Fruit fly (Drosophila melanogaster) whole organism, prepupa: Measurements from ENCODE around the gene CG11698.

ENCODE experiments used
- CG10631 ChIP-seq: fragments of 200-800 bp; sonication (Bioruptor generic); optimal IDR thresholded peaks from 2 replicates; lab custom pipeline; 2016; ENCODE audit warnings: missing biosample characterization, missing genetic modification characterization
- CG10669 ChIP-seq: fragments of 200-800 bp; sonication (Bioruptor generic); optimal IDR thresholded peaks from 3 replicates; lab custom pipeline; 2018; ENCODE audit warnings: missing biosample characterization, mild to moderate bottlenecking, missing genetic modification characterization, moderate library complexity
- CG11902 ChIP-seq: fragments of 200-800 bp; sonication (Bioruptor generic); optimal IDR thresholded peaks from 3 replicates; lab custom pipeline; 2016; ENCODE audit warnings: missing biosample characterization, missing genetic modification characterization
- CG1621 ChIP-seq: fragments of 200-800 bp; sonication (Bioruptor generic); optimal IDR thresholded peaks from 3 replicates; lab custom pipeline; 2018; ENCODE audit warnings: missing biosample characterization, mild to moderate bottlenecking, missing genetic modification characterization
- CG31627 ChIP-seq: fragments of 200-800 bp; sonication (Bioruptor generic); optimal IDR thresholded peaks from 3 replicates; lab custom pipeline; 2016; ENCODE audit warnings: missing biosample characterization, missing genetic modification characterization
- CG32006 ChIP-seq: fragments of 200-800 bp; sonication (Bioruptor generic); optimal IDR thresholded peaks from 3 replicates; lab custom pipeline; 2017; ENCODE audit warnings: missing biosample characterization, mild to moderate bottlenecking, missing genetic modification characterization
- CG34406 ChIP-seq: fragments of 200-800 bp; sonication (Bioruptor generic); optimal IDR thresholded peaks from 3 replicates; lab custom pipeline; 2016; ENCODE audit warnings: missing biosample characterization, missing genetic modification characterization
- CG6163 ChIP-seq: fragments of 200-800 bp; sonication (Bioruptor generic); IDR thresholded peaks from 3 replicates; pipeline ENCODE4 v1.3.6; 2022; ENCODE audit warnings: missing biosample characterization, missing genetic modification characterization
- CG6808 ChIP-seq: fragments of 200-800 bp; sonication (Bioruptor generic); optimal IDR thresholded peaks from 3 replicates; lab custom pipeline; 2017; ENCODE audit warnings: missing biosample characterization, missing genetic modification characterization, mild to moderate bottlenecking, moderate library complexity, missing genetic modification reagents
- CG7368 ChIP-seq: fragments of 200-800 bp; sonication (Bioruptor generic); optimal IDR thresholded peaks from 3 replicates; lab custom pipeline; 2016; ENCODE audit warnings: missing biosample characterization, missing genetic modification characterization
- CG8119 ChIP-seq: fragments of 200-800 bp; sonication (Bioruptor generic); IDR thresholded peaks from 3 replicates; pipeline ENCODE4 v1.3.6; 2022; ENCODE audit warnings: missing biosample characterization, missing genetic modification characterization
- CG8319 ChIP-seq: fragments of 200-800 bp; sonication (Bioruptor generic); optimal IDR thresholded peaks from 3 replicates; lab custom pipeline; 2016; ENCODE audit warnings: missing biosample characterization, missing genetic modification characterization
- Eip78C ChIP-seq: fragments of 200-800 bp; sonication (Bioruptor generic); peaks from one replicate; lab custom pipeline; 2016; ENCODE audit warnings: missing biosample characterization, missing genetic modification characterization
- Ets21C ChIP-seq: fragments of 200-800 bp; sonication (Bioruptor generic); optimal IDR thresholded peaks from 3 replicates; lab custom pipeline; 2016; ENCODE audit warnings: missing biosample characterization, missing genetic modification characterization
- Gug ChIP-seq: fragments of 200-800 bp; sonication (Bioruptor generic); IDR thresholded peaks from 2 replicates; pipeline ENCODE4 v1.3.6; 2022; ENCODE audit warnings: missing biosample characterization, missing genetic modification characterization
- Hr39 ChIP-seq: fragments of 200-800 bp; sonication (Bioruptor generic); optimal IDR thresholded peaks from 2 replicates; lab custom pipeline; 2016; ENCODE audit warnings: missing biosample characterization, missing genetic modification characterization
- Hr4 ChIP-seq: fragments of 200-800 bp; sonication (Bioruptor generic); optimal IDR thresholded peaks from 3 replicates; lab custom pipeline; 2016; ENCODE audit warnings: missing biosample characterization, missing genetic modification characterization
- Lpt ChIP-seq: fragments of 200-800 bp; sonication (Bioruptor generic); optimal IDR thresholded peaks from 3 replicates; lab custom pipeline; 2016; ENCODE audit warnings: missing biosample characterization, missing genetic modification characterization
- Met ChIP-seq: fragments of 200-800 bp; sonication (Bioruptor generic); optimal IDR thresholded peaks from 3 replicates; lab custom pipeline; 2016; ENCODE audit warnings: missing biosample characterization, missing genetic modification characterization
- Sox102F ChIP-seq: fragments of 200-800 bp; sonication (Bioruptor generic); optimal IDR thresholded peaks from 2 replicates; lab custom pipeline; 2016; ENCODE audit warnings: missing biosample characterization, mild to moderate bottlenecking, missing genetic modification characterization
- Sox14 ChIP-seq: fragments of 200-800 bp; sonication (Bioruptor generic); optimal IDR thresholded peaks from 3 replicates; lab custom pipeline; 2016; ENCODE audit warnings: missing biosample characterization, missing genetic modification characterization
- Sox15 ChIP-seq: fragments of 200-800 bp; sonication (Bioruptor generic); optimal IDR thresholded peaks from 3 replicates; lab custom pipeline; 2016; ENCODE audit warnings: missing biosample characterization, missing genetic modification characterization
- achi ChIP-seq: fragments of 200-800 bp; sonication (Bioruptor generic); optimal IDR thresholded peaks from 3 replicates; lab custom pipeline; 2016; ENCODE audit warnings: missing biosample characterization, missing genetic modification characterization
- esn ChIP-seq: fragments of 200-800 bp; sonication (Bioruptor generic); optimal IDR thresholded peaks from 2 replicates; lab custom pipeline; 2016; ENCODE audit warnings: missing biosample characterization, mild to moderate bottlenecking, missing genetic modification characterization, moderate library complexity
- fkh ChIP-seq: fragments of 200-800 bp; sonication (Bioruptor generic); optimal IDR thresholded peaks from 3 replicates; lab custom pipeline; 2017; ENCODE audit warnings: missing biosample characterization, mild to moderate bottlenecking, missing genetic modification characterization, moderate library complexity
- lz ChIP-seq: fragments of 200-800 bp; sonication (Bioruptor generic); optimal IDR thresholded peaks from 3 replicates; lab custom pipeline; 2016; ENCODE audit warnings: missing biosample characterization, missing genetic modification characterization
- net ChIP-seq: fragments of 200-800 bp; sonication (Bioruptor generic); optimal IDR thresholded peaks from 3 replicates; lab custom pipeline; 2016; ENCODE audit warnings: missing biosample characterization, missing genetic modification characterization
- salr ChIP-seq, 2 experiments: fragments of 200-800 bp; sonication (Bioruptor generic); optimal IDR thresholded peaks; 3 replicates each; lab custom pipeline; 2016 to 2018; ENCODE audit warnings: missing biosample characterization in 2 of 2, missing genetic modification characterization in 2 of 2, mild to moderate bottlenecking in 1 of 2
- spab ChIP-seq: fragments of 200-800 bp; sonication (Bioruptor generic); optimal IDR thresholded peaks from 2 replicates; lab custom pipeline; 2017; ENCODE audit warnings: missing biosample characterization, mild to moderate bottlenecking, missing genetic modification characterization, missing genetic modification reagents
- ss ChIP-seq, 2 experiments: fragments of 200-800 bp; sonication (Bioruptor generic); optimal IDR thresholded peaks; 2 replicates in 1 of 2; 3 replicates in 1 of 2; lab custom pipeline; 2017 to 2018; ENCODE audit warnings: mild to moderate bottlenecking in 2 of 2, missing biosample characterization in 2 of 2, missing genetic modification characterization in 2 of 2, moderate library complexity in 1 of 2
- svp ChIP-seq: fragments of 200-800 bp; sonication (Bioruptor generic); peaks from one replicate; lab custom pipeline; 2016; ENCODE audit warnings: missing biosample characterization, missing genetic modification characterization
- topi ChIP-seq: fragments of 200-800 bp; sonication (Bioruptor generic); optimal IDR thresholded peaks from 3 replicates; lab custom pipeline; 2016; ENCODE audit warnings: missing biosample characterization, missing genetic modification characterization
- vri ChIP-seq: fragments of 200-800 bp; sonication (Bioruptor generic); optimal IDR thresholded peaks from 3 replicates; lab custom pipeline; 2016; ENCODE audit warnings: missing biosample characterization, mild to moderate bottlenecking, missing genetic modification characterization

Gene CG11698

DNA sequence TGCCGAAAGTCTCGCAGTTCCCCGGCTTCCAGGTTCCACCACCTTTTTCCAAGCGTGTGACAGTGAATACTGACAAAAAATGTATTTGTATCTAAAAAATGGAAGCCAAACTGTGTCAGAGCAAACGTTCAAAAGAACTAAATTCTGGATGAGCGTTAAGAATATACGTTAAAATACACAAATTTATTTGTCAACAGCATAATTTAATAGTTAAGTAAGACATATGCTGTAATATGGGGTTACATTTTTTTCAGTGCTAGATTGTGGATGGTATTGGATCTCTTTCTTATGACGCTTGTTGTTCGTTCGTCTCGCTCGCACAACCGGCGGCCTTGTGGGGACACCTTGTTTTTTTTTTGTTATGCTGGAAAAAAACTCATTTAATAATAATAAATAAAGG, 43.6 kb downstream of the CG11698 start (continued):
- TF ChIP-seq CG10631 (GFP tag; lab: Kevin White, UChicago): peak; percentile 86
- TF ChIP-seq CG10669: peak; percentile 85
- TF ChIP-seq Lpt (GFP tag; lab: Kevin White, UChicago): peak; percentile 83
- TF ChIP-seq CG6163 (GFP tag; lab: Robert Waterston, UW): peak; percentile 94
- TF ChIP-seq CG34406 (GFP tag; lab: Kevin White, UChicago): peak; percentile 88
- TF ChIP-seq CG11902 (GFP tag; lab: Kevin White, UChicago): peak; percentile 79
- TF ChIP-seq Ets21C (GFP tag; lab: Kevin White, UChicago): peak; percentile 71
- TF ChIP-seq CG6808 (GFP tag; lab: Kevin White, UChicago): peak; percentile 67
- TF ChIP-seq topi (GFP tag; lab: Kevin White, UChicago): peak; percentile 84
- peak; percentile 79 for TF ChIP-seq CG8319 (GFP tag; lab: Kevin White, UChicago)
- peak; percentile 82 for TF ChIP-seq Sox102F (GFP tag; lab: Kevin White, UChicago)
- peak; percentile 88 for TF ChIP-seq CG8119 (GFP tag; lab: Robert Waterston, UW)
- peak; percentile 87 for TF ChIP-seq achi
- TF ChIP-seq esn (GFP tag; lab: Kevin White, UChicago): peak; percentile 77
- TF ChIP-seq lz (GFP tag; lab: Kevin White, UChicago): peak; percentile 71
- peak; percentile 72 for TF ChIP-seq spab (GFP tag; lab: Kevin White, UChicago)

DNA sequence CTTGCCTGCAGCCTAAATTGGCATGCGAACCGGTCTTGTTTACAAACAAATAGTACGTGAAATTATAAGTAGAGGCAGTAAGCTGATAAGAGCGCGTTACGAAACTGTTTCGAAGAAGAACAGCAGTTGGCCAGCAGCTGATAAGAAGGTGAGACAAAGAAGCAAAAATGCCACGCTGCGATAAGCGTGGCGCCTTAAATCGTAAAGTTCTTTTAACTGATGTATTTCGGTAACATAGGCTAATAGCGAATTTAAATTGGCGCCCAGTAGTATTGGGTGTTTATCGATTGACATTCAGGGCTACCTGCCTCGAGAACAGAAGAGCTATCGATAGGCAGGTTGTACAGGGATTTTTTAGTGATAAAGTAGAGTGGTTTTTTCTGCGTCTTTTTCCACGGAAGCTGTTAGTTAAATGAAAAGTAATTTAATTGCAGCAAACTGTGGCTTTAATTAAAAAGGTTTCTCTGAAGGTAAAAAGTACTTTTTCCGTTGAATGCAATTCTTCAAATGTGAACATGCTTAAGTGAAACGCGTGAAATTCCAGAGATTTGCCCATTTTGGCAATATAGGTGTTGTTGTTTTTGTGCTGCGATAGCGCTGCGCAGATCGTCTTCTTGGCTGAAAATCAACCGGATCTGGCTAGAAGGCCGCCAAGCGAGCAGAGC, 44.8 kb downstream of the CG11698 start, which contains the start of gene stck:
stck (plus strand) TSS at position 353 of the 665 bp plus-strand sequence.
- TF ChIP-seq fkh (GFP tag; lab: Kevin White, UChicago): peak; percentile 1
- TF ChIP-seq vri (GFP tag; lab: Kevin White, UChicago): peak; percentile 86
- no peak for TF ChIP-seq Sox15 (GFP tag; lab: Kevin White, UChicago)
- no peak for TF ChIP-seq CG6163 (GFP tag; lab: Robert Waterston, UW)
- no peak for TF ChIP-seq Hr4 (GFP tag; lab: Kevin White, UChicago)
- TF ChIP-seq CG1621 (tag; lab: Kevin White, UChicago): no peak
- TF ChIP-seq Met (GFP tag; lab: Kevin White, UChicago): no peak
- peak; percentile 5 for TF ChIP-seq Sox14 (GFP tag; lab: Kevin White, UChicago)

DNA sequence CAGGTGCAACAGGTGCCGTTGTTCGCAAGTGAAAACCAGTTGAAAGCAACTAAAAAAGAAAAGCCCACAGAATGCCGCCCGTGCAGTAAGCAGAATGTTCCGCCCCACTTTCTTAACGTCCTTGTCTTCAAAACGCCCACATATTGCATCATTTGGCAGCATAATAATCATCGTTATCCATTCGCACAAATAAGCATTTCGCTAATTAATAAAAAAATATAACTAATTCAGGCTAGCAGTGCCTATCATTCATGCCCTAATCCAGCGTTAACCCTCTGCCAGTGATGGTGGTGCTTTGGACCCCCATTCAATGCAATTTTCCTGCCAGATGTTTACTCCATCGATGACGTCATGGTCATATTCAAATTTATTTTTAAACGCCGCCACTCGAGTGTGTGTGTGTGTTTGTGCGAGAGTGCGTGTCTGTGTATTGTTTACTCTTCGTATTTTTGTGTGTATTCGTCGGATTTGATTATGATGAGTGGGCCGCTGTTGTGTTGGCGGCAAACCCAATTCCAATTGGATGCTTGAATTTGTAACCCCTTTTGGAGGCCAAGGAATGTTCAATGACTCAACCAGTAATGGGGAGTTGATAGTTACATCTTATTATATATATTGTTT, 45.5 kb downstream of the CG11698 start:
- TF ChIP-seq vri (GFP tag; lab: Kevin White, UChicago) (peak; percentile 86), fkh (GFP tag; lab: Kevin White, UChicago) (peak; percentile 90), CG32006 (no peak), CG6808 (GFP tag; lab: Kevin White, UChicago) (no peak), Eip78C (GFP tag; lab: Kevin White, UChicago) (peak; percentile 80), Gug (GFP tag; lab: Robert Waterston, UW) (no peak), achi (no peak), net (GFP tag; lab: Kevin White, UChicago) (peak; percentile 39), ss (GFP tag; optimal IDR thresholded peaks at IDR 0.05; lab: Kevin White, UChicago) (no peak), svp (GFP tag; lab: Kevin White, UChicago) (peak; percentile 67)
- TF ChIP-seq, all 60 proteins: peak for 5

DNA sequence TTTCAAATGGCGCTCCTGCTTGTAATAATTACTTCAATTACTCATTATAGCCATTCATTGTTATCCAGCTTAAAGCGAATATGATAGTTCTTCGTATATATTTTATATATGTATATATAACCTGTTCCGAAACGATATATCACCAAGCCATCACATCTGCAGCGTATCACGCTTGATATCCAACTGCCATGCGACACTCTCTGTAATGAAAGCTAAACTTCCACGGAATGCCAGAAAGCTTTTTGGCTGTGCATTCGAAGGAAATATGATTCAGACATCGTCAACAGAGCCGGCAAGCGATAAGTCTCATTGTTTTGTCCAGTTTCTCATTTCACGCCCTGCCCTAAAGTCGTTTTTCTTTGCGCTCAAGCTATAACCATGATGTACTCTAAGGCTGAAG, 46.0 kb downstream of the CG11698 start:
- no peak for TF ChIP-seq CG31627
- peak; percentile 24 for TF ChIP-seq Eip78C (GFP tag; lab: Kevin White, UChicago)
- no peak for TF ChIP-seq Ets21C (GFP tag; lab: Kevin White, UChicago)

DNA sequence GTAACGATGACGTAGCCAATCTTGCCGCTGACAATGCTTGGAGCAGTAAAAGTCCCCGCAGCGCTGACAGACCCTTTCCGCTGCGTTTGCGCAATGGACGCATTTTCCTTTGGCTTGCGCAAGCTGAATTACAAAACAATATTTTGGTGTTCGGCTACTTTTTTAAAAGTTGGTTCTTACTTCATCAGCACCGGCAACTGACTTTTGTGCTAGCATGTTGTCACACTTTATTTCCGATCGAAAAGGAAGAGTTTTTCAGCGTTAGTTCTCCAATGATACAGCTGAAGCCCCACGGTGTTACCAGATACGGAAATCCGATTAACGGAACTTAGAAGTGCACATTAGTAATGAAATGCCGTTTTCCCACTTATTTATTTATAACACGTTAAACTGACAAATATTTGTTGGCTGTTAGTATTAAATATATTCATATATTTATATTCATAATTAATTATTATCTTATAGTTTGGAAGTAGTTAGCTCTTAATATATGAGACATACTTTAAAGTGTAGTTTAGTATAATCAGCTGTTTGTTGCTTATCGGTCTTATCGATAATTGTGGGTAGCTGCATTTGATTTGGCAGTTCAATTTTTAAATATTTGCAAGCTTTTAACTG, 50.4 kb downstream of the CG11698 start, which contains the start of the genes Veneno and CG7963:
Veneno (minus strand) TSS at position 296 of the 618 bp plus-strand sequence.
CG7963 (plus strand) TSS at position 568 of the 618 bp plus-strand sequence.
- TF ChIP-seq CG11902 (GFP tag; lab: Kevin White, UChicago): no peak
- TF ChIP-seq CG7368 (GFP tag; lab: Kevin White, UChicago): no peak
- no peak for TF ChIP-seq salr (GFP tag; optimal IDR thresholded peaks at IDR 0.05; lab: Kevin White, UChicago)
- no peak for TF ChIP-seq spab (GFP tag; lab: Kevin White, UChicago)
- no peak for TF ChIP-seq Hr4 (GFP tag; lab: Kevin White, UChicago)
- TF ChIP-seq Hr39 (GFP tag; lab: Kevin White, UChicago): no peak
- TF ChIP-seq CG10631 (GFP tag; lab: Kevin White, UChicago): peak; percentile 35
- peak; percentile 39 for TF ChIP-seq svp (GFP tag; lab: Kevin White, UChicago)
- no peak for TF ChIP-seq Met (GFP tag; lab: Kevin White, UChicago)
